Worm (Caenorhabditis elegans) whole organism, L4/young adult: ENCODE data around the gene lys-4.

Experiments
- W03F9.2 ChIP-seq: fragments of 150-350 bp; optimal IDR thresholded peaks from 2 replicates; lab custom pipeline; 2014; ENCODE audit warnings: missing biosample characterization, missing genetic modification characterization
- dao-5 ChIP-seq: sonication (generic microtip); optimal IDR thresholded peaks from 2 replicates; lab custom pipeline; 2016; ENCODE audit warnings: missing genotype, missing genetic modification characterization, moderate library complexity, missing compliant biosample characterization
- him-1 ChIP-seq: sonication (generic microtip); optimal IDR thresholded peaks from 2 replicates; lab custom pipeline; 2016; ENCODE audit warnings: missing genotype, missing genetic modification reagents, missing genetic modification characterization, missing compliant biosample characterization

ce11 chrIV:11625482-11625881, 2.5 kb upstream of the lys-4 start, which contains the start of gene lys-5:
- no peak for TF ChIP-seq W03F9.2 (tag; lab: Kevin White, UChicago)
- no peak for TF ChIP-seq him-1
- no peak for TF ChIP-seq dao-5 (tag; lab: Kevin White, UChicago)
